Worm (Caenorhabditis elegans) whole organism, L2 larva: ENCODE data around the gene F39B3.3.

ENCODE experiments used
- C34F6.9 ChIP-seq: fragments of 150-350 bp; optimal IDR thresholded peaks from 2 replicates; lab custom pipeline; 2014; ENCODE audit warnings: missing biosample characterization, missing genetic modification characterization
- F13H6.1 ChIP-seq: sonication (generic microtip); optimal IDR thresholded peaks from 2 replicates; lab custom pipeline; 2016; ENCODE audit warnings: missing genetic modification characterization, missing compliant biosample characterization
- R02D3.7 ChIP-seq: fragments of 150-350 bp; optimal IDR thresholded peaks from 2 replicates; lab custom pipeline; 2014; ENCODE audit warnings: missing biosample characterization, missing genetic modification characterization
- Y55F3AM.14 ChIP-seq: fragments of 200-800 bp; sonication (Bioruptor generic); optimal IDR thresholded peaks from 2 replicates; lab custom pipeline; 2018; ENCODE audit warnings: mild to moderate bottlenecking, missing genetic modification characterization, missing compliant biosample characterization
- ZK546.5 ChIP-seq: sonication (generic microtip); optimal IDR thresholded peaks from 2 replicates; lab custom pipeline; 2017; ENCODE audit warnings: missing biosample characterization, missing genetic modification characterization
- alr-1 ChIP-seq: fragments of 150-350 bp; optimal IDR thresholded peaks from 2 replicates; lab custom pipeline; 2014; ENCODE audit warnings: missing biosample characterization, missing genetic modification characterization
- aly-2 ChIP-seq: fragments of 150-350 bp; optimal IDR thresholded peaks from 2 replicates; lab custom pipeline; 2014; ENCODE audit warnings: missing biosample characterization, missing genetic modification characterization
- ama-1 ChIP-seq: fragments of 150-350 bp; optimal IDR thresholded peaks from 2 replicates; lab custom pipeline; 2018; ENCODE audit warnings: inconsistent platforms
- blmp-1 ChIP-seq: sonication (generic microtip); optimal IDR thresholded peaks from 2 replicates; lab custom pipeline; 2017; ENCODE audit warnings: missing genetic modification characterization, mild to moderate bottlenecking, missing compliant biosample characterization, antibody characterized with exemption, moderate library complexity; ENCODE audit not compliant: insufficient read depth
- ceh-16 ChIP-seq: fragments of 150-350 bp; optimal IDR thresholded peaks from 2 replicates; lab custom pipeline; 2014; ENCODE audit warnings: missing biosample characterization, missing genetic modification characterization
- ceh-82 ChIP-seq: fragments of 150-350 bp; optimal IDR thresholded peaks from 2 replicates; lab custom pipeline; 2014; ENCODE audit warnings: missing biosample characterization, missing genetic modification characterization
- crh-2 ChIP-seq: sonication (generic microtip); optimal IDR thresholded peaks from 2 replicates; lab custom pipeline; 2017; ENCODE audit warnings: missing biosample characterization, missing genetic modification characterization
- dmd-4 ChIP-seq: sonication (generic microtip); optimal IDR thresholded peaks from 2 replicates; lab custom pipeline; 2017; ENCODE audit warnings: missing biosample characterization, missing genetic modification characterization
- egl-27 ChIP-seq: sonication (generic microtip); optimal IDR thresholded peaks from 3 replicates; lab custom pipeline; 2017; ENCODE audit warnings: missing biosample characterization, missing genetic modification reagents, missing genetic modification characterization
- elt-1 ChIP-seq: fragments of 150-350 bp; optimal IDR thresholded peaks from 2 replicates; lab custom pipeline; 2014; ENCODE audit warnings: missing biosample characterization, missing genetic modification characterization
- elt-3 ChIP-seq: sonication (generic microtip); optimal IDR thresholded peaks from 2 replicates; lab custom pipeline; 2017; ENCODE audit warnings: missing biosample characterization, missing genetic modification characterization
- fos-1 ChIP-seq: fragments of 150-350 bp; optimal IDR thresholded peaks from 2 replicates; lab custom pipeline; 2014; ENCODE audit warnings: missing biosample characterization, missing genetic modification characterization
- gmeb-1 ChIP-seq: fragments of 150-350 bp; optimal IDR thresholded peaks from 2 replicates; lab custom pipeline; 2014; ENCODE audit warnings: missing biosample characterization, missing genetic modification characterization
- lin-11 ChIP-seq: fragments of 150-350 bp; sonication (generic microtip); optimal IDR thresholded peaks from 2 replicates; lab custom pipeline; 2014; ENCODE audit warnings: missing biosample characterization, missing genetic modification characterization, inconsistent platforms, mixed read lengths
- lin-13 ChIP-seq: fragments of 150-350 bp; optimal IDR thresholded peaks from 2 replicates; lab custom pipeline; 2014; ENCODE audit warnings: missing biosample characterization, missing genetic modification reagents, missing genetic modification characterization
- lin-39 ChIP-seq: fragments of 150-350 bp; optimal IDR thresholded peaks from 2 replicates; lab custom pipeline; 2014; ENCODE audit warnings: missing biosample characterization, missing genetic modification reagents, missing genetic modification characterization
- lsy-2 ChIP-seq, 2 experiments: fragments of 150-350 bp in 1 of 2; sonication (generic microtip) in 1 of 2; optimal IDR thresholded peaks; 2 replicates each; lab custom pipeline; 2014 to 2017; ENCODE audit warnings: missing biosample characterization in 2 of 2, missing genetic modification characterization in 2 of 2
- mab-5 ChIP-seq: fragments of 150-350 bp; optimal IDR thresholded peaks from 2 replicates; lab custom pipeline; 2014; ENCODE audit warnings: missing biosample characterization, missing genetic modification characterization
- mbf-1 ChIP-seq: sonication (generic microtip); optimal IDR thresholded peaks from 2 replicates; lab custom pipeline; 2017; ENCODE audit warnings: missing biosample characterization, missing genetic modification characterization
- mdl-1 ChIP-seq, 2 experiments: fragments of 150-350 bp in 1 of 2; sonication (generic microtip) in 1 of 2; optimal IDR thresholded peaks; 2 replicates each; lab custom pipeline; 2017; ENCODE audit warnings: missing biosample characterization in 2 of 2, missing genetic modification characterization in 2 of 2
- nhr-10 ChIP-seq: sonication (generic microtip); optimal IDR thresholded peaks from 2 replicates; lab custom pipeline; 2017; ENCODE audit warnings: missing biosample characterization, missing genetic modification characterization
- nhr-11 ChIP-seq: fragments of 150-350 bp; optimal IDR thresholded peaks from 2 replicates; lab custom pipeline; 2014; ENCODE audit warnings: missing biosample characterization, missing genetic modification characterization
- nhr-12 ChIP-seq: fragments of 150-350 bp; optimal IDR thresholded peaks from 2 replicates; lab custom pipeline; 2014; ENCODE audit warnings: missing biosample characterization, missing genetic modification characterization
- nhr-129 ChIP-seq: fragments of 150-350 bp; optimal IDR thresholded peaks from 2 replicates; lab custom pipeline; 2014; ENCODE audit warnings: missing biosample characterization, missing genetic modification characterization
- nhr-21 ChIP-seq: fragments of 150-350 bp; optimal IDR thresholded peaks from 2 replicates; lab custom pipeline; 2014; ENCODE audit warnings: missing biosample characterization, missing genetic modification characterization
- nhr-23 ChIP-seq: fragments of 150-350 bp; optimal IDR thresholded peaks from 2 replicates; lab custom pipeline; 2014; ENCODE audit warnings: missing biosample characterization, missing genetic modification reagents, missing genetic modification characterization
- nhr-237 ChIP-seq: fragments of 150-350 bp; optimal IDR thresholded peaks from 2 replicates; lab custom pipeline; 2014; ENCODE audit warnings: missing biosample characterization, missing genetic modification characterization
- nhr-25 ChIP-seq: fragments of 150-350 bp; sonication (generic microtip); optimal IDR thresholded peaks from 3 replicates; lab custom pipeline; 2014; ENCODE audit warnings: missing biosample characterization, missing genetic modification characterization
- nhr-6 ChIP-seq: fragments of 150-350 bp; optimal IDR thresholded peaks from 2 replicates; lab custom pipeline; 2014; ENCODE audit warnings: missing biosample characterization, missing genetic modification characterization
- nhr-77 ChIP-seq: fragments of 150-350 bp; optimal IDR thresholded peaks from 2 replicates; lab custom pipeline; 2014; ENCODE audit warnings: missing biosample characterization, missing genetic modification characterization
- peb-1 ChIP-seq: fragments of 150-350 bp; optimal IDR thresholded peaks from 2 replicates; lab custom pipeline; 2014; ENCODE audit warnings: missing biosample characterization, missing genetic modification characterization
- sem-4 ChIP-seq: fragments of 150-350 bp; optimal IDR thresholded peaks from 2 replicates; lab custom pipeline; 2014; ENCODE audit warnings: missing biosample characterization, missing genetic modification reagents, missing genetic modification characterization
- skn-1 ChIP-seq: sonication (generic microtip); optimal IDR thresholded peaks from 2 replicates; lab custom pipeline; 2017; ENCODE audit warnings: missing biosample characterization, missing genetic modification characterization
- sma-3 ChIP-seq: sonication (generic microtip); optimal IDR thresholded peaks from 2 replicates; lab custom pipeline; 2016; ENCODE audit warnings: missing genetic modification reagents, missing genetic modification characterization, missing compliant biosample characterization
- sma-9 ChIP-seq, 2 experiments: fragments of 150-350 bp in 1 of 2; sonication (generic microtip) in 1 of 2; optimal IDR thresholded peaks; 2 replicates each; lab custom pipeline; 2014 to 2016; ENCODE audit warnings: missing genetic modification characterization in 2 of 2, mild to moderate bottlenecking in 1 of 2, missing biosample characterization in 1 of 2, missing compliant biosample characterization in 1 of 2, missing genetic modification reagents in 1 of 2, moderate library complexity in 1 of 2
- snpc-4 ChIP-seq: fragments of 150-350 bp; optimal IDR thresholded peaks from 2 replicates; lab custom pipeline; 2014; ENCODE audit warnings: missing biosample characterization, missing genetic modification characterization
- unc-39 ChIP-seq: fragments of 150-350 bp; optimal IDR thresholded peaks from 2 replicates; lab custom pipeline; 2014; ENCODE audit warnings: missing biosample characterization, missing genetic modification characterization
- unc-55 ChIP-seq: fragments of 150-350 bp; sonication (generic microtip); optimal IDR thresholded peaks from 3 replicates; lab custom pipeline; 2014; ENCODE audit warnings: missing biosample characterization, missing genetic modification reagents, missing genetic modification characterization
- unc-62 ChIP-seq: fragments of 150-350 bp; optimal IDR thresholded peaks from 2 replicates; lab custom pipeline; 2014; ENCODE audit warnings: missing biosample characterization, missing genetic modification reagents, missing genetic modification characterization
- zag-1 ChIP-seq: fragments of 150-350 bp; optimal IDR thresholded peaks from 2 replicates; lab custom pipeline; 2014; ENCODE audit warnings: missing biosample characterization, missing genetic modification characterization
- ztf-1 ChIP-seq: fragments of 200-800 bp; sonication (Bioruptor generic); conservative IDR thresholded peaks from 2 replicates; pipeline ENCODE4 v1.3.6; 2022; ENCODE audit warnings: missing genetic modification characterization, missing compliant biosample characterization
- ztf-11 ChIP-seq: sonication (generic microtip); optimal IDR thresholded peaks from 2 replicates; lab custom pipeline; 2017; ENCODE audit warnings: missing biosample characterization, missing genetic modification characterization
- ztf-4 ChIP-seq: fragments of 150-350 bp; optimal IDR thresholded peaks from 2 replicates; lab custom pipeline; 2014; ENCODE audit warnings: missing biosample characterization, missing genetic modification characterization

Gene F39B3.3

DNA sequence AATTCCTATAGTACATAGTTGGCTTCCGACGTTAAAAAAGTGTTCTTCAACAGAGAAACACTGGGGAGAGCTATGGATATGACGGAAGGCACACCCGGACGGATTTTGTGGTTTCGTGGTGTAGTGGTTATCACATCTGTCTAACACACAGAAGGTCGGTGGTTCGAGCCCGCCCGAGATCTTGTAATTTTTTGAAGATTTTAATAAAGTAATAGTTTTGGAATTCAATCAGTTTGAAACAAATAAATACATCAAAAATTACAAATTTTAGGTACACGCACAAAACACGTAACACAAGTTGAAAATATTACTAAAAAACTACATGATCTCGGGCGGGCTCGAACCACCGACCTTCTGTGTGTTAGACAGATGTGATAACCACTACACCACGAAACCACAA is 32.3 kb upstream of the F39B3.3 start:
- no peak for TF ChIP-seq nhr-23
- TF ChIP-seq nhr-12 (tag; lab: Kevin White, UChicago), result no peak
- peak in 1 of 2 experiments; percentile 28 for TF ChIP-seq lsy-2 (tag; optimal IDR thresholded peaks at IDR 0.05; lab: Kevin White, UChicago)
- peak; percentile 54 for TF ChIP-seq sma-3
- TF ChIP-seq nhr-21 (tag; lab: Kevin White, UChicago), result peak; percentile 23
- TF ChIP-seq ZK546.5 (tag; lab: Kevin White, UChicago), result no peak
- no peak for TF ChIP-seq lin-11 (tag; lab: Kevin White, UChicago)
- TF ChIP-seq ztf-1 (GFP tag; lab: Robert Waterston, UW), result no peak
- no peak for TF ChIP-seq gmeb-1 (tag; lab: Kevin White, UChicago)
- no peak for TF ChIP-seq crh-2
- no peak for TF ChIP-seq ama-1 (lab: Kevin White, UChicago)
- TF ChIP-seq unc-39, result no peak
- no peak for TF ChIP-seq nhr-237 (tag; lab: Kevin White, UChicago)
- no peak for TF ChIP-seq Y55F3AM.14 (GFP tag; lab: Kevin White, UChicago)
- no peak for TF ChIP-seq C34F6.9 (tag; lab: Kevin White, UChicago)
- TF ChIP-seq fos-1, result no peak
- no peak for TF ChIP-seq nhr-77
- TF ChIP-seq skn-1 (tag; lab: Kevin White, UChicago), result no peak
- no peak for TF ChIP-seq dmd-4 (tag; lab: Kevin White, UChicago)
- TF ChIP-seq egl-27, result no peak
- no peak for TF ChIP-seq zag-1 (tag; lab: Kevin White, UChicago)
- TF ChIP-seq blmp-1 (tag; lab: Kevin White, UChicago), result no peak
- no peak for TF ChIP-seq peb-1 (tag; lab: Kevin White, UChicago)
- no peak for TF ChIP-seq F13H6.1 (tag; lab: Kevin White, UChicago)
- no peak for TF ChIP-seq elt-3 (tag; lab: Kevin White, UChicago)
- TF ChIP-seq nhr-10, result no peak
- no peak for TF ChIP-seq nhr-25
- no peak for TF ChIP-seq elt-1
- no peak for TF ChIP-seq ceh-82 (tag; lab: Kevin White, UChicago)
- TF ChIP-seq mbf-1, result no peak
- TF ChIP-seq aly-2 (tag; lab: Kevin White, UChicago), result no peak
- no peak for TF ChIP-seq mab-5 (tag; lab: Kevin White, UChicago)
- TF ChIP-seq sma-9 (GFP tag; optimal IDR thresholded peaks at IDR 0.05; lab: Kevin White, UChicago), result peak; percentile 31
- TF ChIP-seq sma-9 (tag; optimal IDR thresholded peaks at IDR 0.05; lab: Kevin White, UChicago), result no peak
- TF ChIP-seq sem-4 (tag; lab: Kevin White, UChicago), result no peak
- TF ChIP-seq nhr-129 (tag; lab: Kevin White, UChicago), result peak; percentile 12
- no peak for TF ChIP-seq ztf-11 (tag; lab: Kevin White, UChicago)
- TF ChIP-seq lin-13, result peak; percentile 3
- no peak for TF ChIP-seq alr-1 (tag; lab: Kevin White, UChicago)
- no peak for TF ChIP-seq R02D3.7 (tag; lab: Kevin White, UChicago)
- TF ChIP-seq snpc-4 (tag; lab: Kevin White, UChicago), result no peak
- TF ChIP-seq mdl-1 (tag; optimal IDR thresholded peaks at IDR 0.05; lab: Kevin White, UChicago), result no peak
- no peak for TF ChIP-seq ztf-4 (tag; lab: Kevin White, UChicago)
- no peak for TF ChIP-seq lin-39 (tag; lab: Kevin White, UChicago)
- no peak for TF ChIP-seq nhr-6 (tag; lab: Kevin White, UChicago)
- TF ChIP-seq unc-62 (GFP tag; lab: Kevin White, UChicago), result no peak
- TF ChIP-seq ceh-16 (tag; lab: Kevin White, UChicago), result no peak
- TF ChIP-seq nhr-11 (tag; lab: Kevin White, UChicago), result no peak
- no peak for TF ChIP-seq unc-55 (GFP tag; lab: Kevin White, UChicago)
